Worm (Caenorhabditis elegans) whole organism, young adult: ENCODE data around the gene ghi-1.

ENCODE experiments used
- F22D6.2 ChIP-seq: sonication (generic microtip); optimal IDR thresholded peaks from 2 replicates; lab custom pipeline; 2016; ENCODE audit warnings: mild to moderate bottlenecking, missing genetic modification characterization, missing compliant biosample characterization
- gei-17 ChIP-seq: fragments of 200-800 bp; sonication (Bioruptor generic); optimal IDR thresholded peaks from 2 replicates; lab custom pipeline; 2018; ENCODE audit warnings: mild to moderate bottlenecking, missing genetic modification characterization, missing compliant biosample characterization
- hmg-1.2 ChIP-seq: fragments of 200-800 bp; sonication (Bioruptor generic); IDR thresholded peaks from 2 replicates; pipeline ENCODE4 v1.3.6; 2022; ENCODE audit warnings: missing genetic modification reagents, missing genetic modification characterization, missing compliant biosample characterization
- unc-62 ChIP-seq: fragments of 150-350 bp; optimal IDR thresholded peaks from 2 replicates; lab custom pipeline; 2014; ENCODE audit warnings: missing biosample characterization, missing genetic modification reagents, missing genetic modification characterization
- ztf-28 ChIP-seq: fragments of 200-800 bp; sonication (Bioruptor generic); IDR thresholded peaks from 2 replicates; pipeline ENCODE4 v1.3.6; 2022; ENCODE audit warnings: missing genetic modification reagents, missing genetic modification characterization, missing compliant biosample characterization

ce11 chrII:11600711-11601110, 45.8 kb upstream of the ghi-1 start, which contains the start of gene F07A11.4:
- no peak for TF ChIP-seq F22D6.2 (tag; lab: Kevin White, UChicago)
- TF ChIP-seq hmg-1.2 (GFP tag; lab: Robert Waterston, UW) = no peak
- no peak for TF ChIP-seq ztf-28 (GFP tag; lab: Robert Waterston, UW)
- TF ChIP-seq gei-17 (GFP tag; lab: Kevin White, UChicago) = no peak
- TF ChIP-seq unc-62 = no peak
